Worm (Caenorhabditis elegans) whole organism, young adult: ENCODE measurements around the gene pdf-2.

Experiments used
- F10E7.11 ChIP-seq: sonication (generic microtip); optimal IDR thresholded peaks from 2 replicates; lab custom pipeline; 2017; ENCODE audit warnings: mild to moderate bottlenecking, missing genetic modification characterization, moderate library complexity, missing compliant biosample characterization
- F22D6.2 ChIP-seq: sonication (generic microtip); optimal IDR thresholded peaks from 2 replicates; lab custom pipeline; 2016; ENCODE audit warnings: mild to moderate bottlenecking, missing genetic modification characterization, missing compliant biosample characterization
- T07F8.4 ChIP-seq: sonication (generic microtip); optimal IDR thresholded peaks from 2 replicates; lab custom pipeline; 2016; ENCODE audit warnings: mild to moderate bottlenecking, missing genetic modification characterization, moderate library complexity, missing compliant biosample characterization
- T26A5.8 ChIP-seq: sonication (generic microtip); optimal IDR thresholded peaks from 2 replicates; lab custom pipeline; 2016; ENCODE audit warnings: missing genetic modification characterization, missing compliant biosample characterization
- atf-7 ChIP-seq: sonication (generic microtip); optimal IDR thresholded peaks from 2 replicates; lab custom pipeline; 2017; ENCODE audit warnings: mild to moderate bottlenecking, missing genetic modification characterization, missing compliant biosample characterization
- dox-1 ChIP-seq: fragments of 200-800 bp; sonication (Bioruptor generic); IDR thresholded peaks from 2 replicates; pipeline ENCODE4 v1.3.6; 2022; ENCODE audit warnings: missing genetic modification reagents, missing genetic modification characterization, missing compliant biosample characterization
- gei-17 ChIP-seq: fragments of 200-800 bp; sonication (Bioruptor generic); optimal IDR thresholded peaks from 2 replicates; lab custom pipeline; 2018; ENCODE audit warnings: mild to moderate bottlenecking, missing genetic modification characterization, missing compliant biosample characterization
- madf-8 ChIP-seq: fragments of 200-800 bp; sonication (Bioruptor generic); conservative IDR thresholded peaks from 2 replicates; pipeline ENCODE4 v1.3.6; 2022; ENCODE audit warnings: missing genetic modification reagents, missing genetic modification characterization, missing compliant biosample characterization
- nfya-1 ChIP-seq: sonication (generic microtip); optimal IDR thresholded peaks from 2 replicates; lab custom pipeline; 2017; ENCODE audit warnings: antibody characterized with exemption, missing compliant biosample characterization, missing genetic modification characterization, borderline replicate concordance; ENCODE audit not compliant: insufficient read depth
- nhr-27 ChIP-seq: fragments of 200-800 bp; sonication (Bioruptor generic); optimal IDR thresholded peaks from 2 replicates; lab custom pipeline; 2018; ENCODE audit warnings: mild to moderate bottlenecking, missing genetic modification characterization, moderate library complexity, missing compliant biosample characterization
- sdz-38 ChIP-seq: sonication (generic microtip); optimal IDR thresholded peaks from 2 replicates; lab custom pipeline; 2016; ENCODE audit warnings: missing genotype, missing genetic modification characterization, missing compliant biosample characterization
- ztf-3 ChIP-seq: fragments of 200-800 bp; sonication (Bioruptor generic); optimal IDR thresholded peaks from 2 replicates; lab custom pipeline; 2018; ENCODE audit warnings: mild to moderate bottlenecking, missing genetic modification characterization, missing compliant biosample characterization

ce11 chrX:2152062-2152461 lies 11.1 kb upstream of the pdf-2 start:
- TF ChIP-seq ztf-3 (GFP tag; lab: Kevin White, UChicago) = no peak
- no peak for TF ChIP-seq F10E7.11 (tag; lab: Kevin White, UChicago)
- no peak for TF ChIP-seq T26A5.8 (tag; lab: Kevin White, UChicago)
- no peak for TF ChIP-seq T07F8.4 (tag; lab: Kevin White, UChicago)
- no peak for TF ChIP-seq madf-8 (GFP tag; lab: Robert Waterston, UW)
- no peak for TF ChIP-seq gei-17 (GFP tag; lab: Kevin White, UChicago)
- no peak for TF ChIP-seq F22D6.2 (tag; lab: Kevin White, UChicago)
- TF ChIP-seq nhr-27 = no peak
- TF ChIP-seq sdz-38 = no peak
- no peak for TF ChIP-seq nfya-1 (tag; lab: Kevin White, UChicago)
- no peak for TF ChIP-seq atf-7 (tag; lab: Kevin White, UChicago)
- TF ChIP-seq dox-1 = no peak
